Fruit fly (Drosophila melanogaster) S2 (cell line): ENCODE measurements around the gene Rpn10.

Experiments used
- CG8478 ChIP-seq: fragments of >200 bp; optimal IDR thresholded peaks from 2 replicates; lab custom pipeline; 2018
- CTCF ChIP-seq, 2 experiments: fragments of >200 bp; optimal IDR thresholded peaks; 2 replicates each; lab custom pipeline; 2018

dm6 chr3L:21574296-21574745 is 37.5 kb downstream of the Rpn10 start:
- TF ChIP-seq CTCF (optimal IDR thresholded peaks at IDR 0.05; lab: Kevin White, UChicago) (no peak), CG8478 (lab: Kevin White, UChicago) (no peak)
